Fruit fly (Drosophila melanogaster) whole organism, embryonic: ENCODE measurements around the gene Tasp1.

Experiments used
- Aef1 ChIP-seq: fragments of 200-800 bp; sonication (Bioruptor generic); IDR thresholded peaks from 3 replicates; pipeline ENCODE4 v1.3.6; 2022; ENCODE audit warnings: missing biosample characterization, missing genetic modification characterization
- Blimp-1 ChIP-seq: fragments of 200-800 bp; sonication (Bioruptor generic); optimal IDR thresholded peaks from 3 replicates; lab custom pipeline; 2018; ENCODE audit warnings: missing biosample characterization, missing genetic modification characterization, mild to moderate bottlenecking, moderate library complexity, missing genetic modification reagents
- C15 ChIP-seq: fragments of 200-800 bp; sonication (Bioruptor generic); IDR thresholded peaks from 3 replicates; pipeline ENCODE4 v1.3.6; 2022; ENCODE audit warnings: missing biosample characterization, missing genetic modification characterization
- CG12391 ChIP-seq: fragments of 200-800 bp; sonication (Bioruptor generic); optimal IDR thresholded peaks from 3 replicates; lab custom pipeline; 2018; ENCODE audit warnings: missing biosample characterization, mild to moderate bottlenecking, missing genetic modification characterization, moderate library complexity
- CG12659 ChIP-seq: fragments of 200-800 bp; sonication (Bioruptor generic); optimal IDR thresholded peaks from 3 replicates; lab custom pipeline; 2017; ENCODE audit warnings: mild to moderate bottlenecking, missing biosample characterization, missing genetic modification reagents, missing genetic modification characterization
- CG14667 ChIP-seq: fragments of 200-800 bp; sonication (Bioruptor generic); IDR thresholded peaks from 2 replicates; pipeline ENCODE4 v1.3.6; 2022; ENCODE audit warnings: missing biosample characterization, missing genetic modification characterization
- CG17359 ChIP-seq: fragments of 200-800 bp; sonication (Bioruptor generic); optimal IDR thresholded peaks from 3 replicates; lab custom pipeline; 2018; ENCODE audit warnings: missing biosample characterization, mild to moderate bottlenecking, missing genetic modification characterization, moderate library complexity
- CG18599 ChIP-seq: fragments of 200-800 bp; sonication (Bioruptor generic); optimal IDR thresholded peaks from 3 replicates; lab custom pipeline; 2017; ENCODE audit warnings: missing biosample characterization, missing genetic modification characterization, mild to moderate bottlenecking, moderate library complexity, missing genetic modification reagents
- CG30020 ChIP-seq: fragments of 200-800 bp; optimal IDR thresholded peaks from 2 replicates; lab custom pipeline; 2019; ENCODE audit warnings: missing biosample characterization, mild to moderate bottlenecking, missing genetic modification characterization, moderate library complexity
- CG32532 ChIP-seq: fragments of 200-800 bp; sonication (Bioruptor generic); IDR thresholded peaks from 2 replicates; pipeline ENCODE4 v1.3.6; 2022; ENCODE audit warnings: missing biosample characterization, missing genetic modification characterization
- CG32772 ChIP-seq: fragments of 200-800 bp; sonication (Bioruptor generic); IDR thresholded peaks from 2 replicates; pipeline ENCODE4 v1.3.6; 2022; ENCODE audit warnings: missing biosample characterization, missing genetic modification characterization
- CG6654 ChIP-seq: fragments of 200-800 bp; sonication (Bioruptor generic); optimal IDR thresholded peaks from 2 replicates; lab custom pipeline; 2017; ENCODE audit warnings: missing biosample characterization, mild to moderate bottlenecking, missing genetic modification characterization
- CG6813 ChIP-seq: fragments of 200-800 bp; sonication (Bioruptor generic); optimal IDR thresholded peaks from 2 replicates; lab custom pipeline; 2017; ENCODE audit warnings: missing biosample characterization, missing genetic modification characterization, mild to moderate bottlenecking, moderate library complexity, missing genetic modification reagents
- CG7556 ChIP-seq: fragments of 200-800 bp; sonication (Bioruptor generic); optimal IDR thresholded peaks from 2 replicates; lab custom pipeline; 2017; ENCODE audit warnings: missing biosample characterization, mild to moderate bottlenecking, missing genetic modification characterization
- CG8359 ChIP-seq: fragments of 200-800 bp; sonication (Bioruptor generic); optimal IDR thresholded peaks from 2 replicates; lab custom pipeline; 2017; ENCODE audit warnings: missing biosample characterization, mild to moderate bottlenecking, missing genetic modification characterization, borderline replicate concordance
- CG9932 ChIP-seq: fragments of 200-800 bp; sonication (Bioruptor generic); IDR thresholded peaks from 2 replicates; pipeline ENCODE4 v1.3.6; 2022; ENCODE audit warnings: missing biosample characterization, missing genetic modification characterization
- CrebB ChIP-seq: fragments of 200-800 bp; sonication (Bioruptor generic); optimal IDR thresholded peaks from 3 replicates; lab custom pipeline; 2018; ENCODE audit warnings: missing biosample characterization, mild to moderate bottlenecking, missing genetic modification characterization
- Dad ChIP-seq: fragments of 200-800 bp; sonication (Bioruptor generic); optimal IDR thresholded peaks from 3 replicates; lab custom pipeline; 2016; ENCODE audit warnings: missing biosample characterization, missing genetic modification characterization
- Dip3 ChIP-seq: fragments of 200-800 bp; sonication (Bioruptor generic); optimal IDR thresholded peaks from 3 replicates; lab custom pipeline; 2016; ENCODE audit warnings: missing biosample characterization, missing genetic modification characterization
- Gsc ChIP-seq: fragments of 200-800 bp; sonication (Bioruptor generic); IDR thresholded peaks from 2 replicates; pipeline ENCODE4 v1.3.6; 2022; ENCODE audit warnings: missing biosample characterization, missing genetic modification characterization
- H15 ChIP-seq: fragments of 200-800 bp; sonication (Bioruptor generic); IDR thresholded peaks from 3 replicates; pipeline ENCODE4 v1.3.6; 2022; ENCODE audit warnings: missing biosample characterization, missing genetic modification characterization
- Hmr ChIP-seq: fragments of 200-800 bp; sonication (Bioruptor generic); optimal IDR thresholded peaks from 3 replicates; lab custom pipeline; 2017; ENCODE audit warnings: mild to moderate bottlenecking, missing biosample characterization, missing genetic modification reagents, missing genetic modification characterization
- Hr78 ChIP-seq, 2 experiments: fragments of 200-800 bp in 1 of 2; fragments of >200 bp in 1 of 2; sonication (Bioruptor generic) in 1 of 2; optimal IDR thresholded peaks; 2 replicates each; lab custom pipeline; 2017 to 2019; ENCODE audit warnings: missing biosample characterization in 2 of 2, missing genetic modification characterization in 2 of 2, mild to moderate bottlenecking in 1 of 2, moderate library complexity in 1 of 2
- Hsf ChIP-seq: fragments of 200-800 bp; sonication (Bioruptor generic); optimal IDR thresholded peaks from 3 replicates; lab custom pipeline; 2016; ENCODE audit warnings: missing biosample characterization, missing genetic modification characterization
- MBD-R2 ChIP-seq: fragments of 200-800 bp; sonication (Bioruptor generic); IDR thresholded peaks from 2 replicates; pipeline ENCODE4 v1.3.6; 2022; ENCODE audit warnings: missing biosample characterization, missing genetic modification characterization
- Mes4 ChIP-seq: fragments of 200-800 bp; sonication (Bioruptor generic); optimal IDR thresholded peaks from 2 replicates; lab custom pipeline; 2016; ENCODE audit warnings: missing biosample characterization, missing genetic modification characterization
- Mrtf ChIP-seq: fragments of 200-800 bp; sonication (Bioruptor generic); IDR thresholded peaks from 3 replicates; pipeline ENCODE4 v1.3.6; 2022; ENCODE audit warnings: missing biosample characterization, missing genetic modification characterization
- Scr ChIP-seq: fragments of 200-800 bp; sonication (Bioruptor generic); IDR thresholded peaks from 2 replicates; pipeline ENCODE4 v1.3.6; 2022; ENCODE audit warnings: missing biosample characterization, missing genetic modification characterization; ENCODE audit not compliant: partially characterized antibody
- Sry-δ ChIP-seq: fragments of 200-800 bp; sonication (Bioruptor generic); optimal IDR thresholded peaks from 2 replicates; lab custom pipeline; 2016; ENCODE audit warnings: missing biosample characterization, missing genetic modification characterization
- Ssrp ChIP-seq: fragments of 200-800 bp; sonication (Bioruptor generic); optimal IDR thresholded peaks from 2 replicates; lab custom pipeline; 2018; ENCODE audit warnings: missing biosample characterization, mild to moderate bottlenecking, missing genetic modification characterization, moderate library complexity
- abd-A ChIP-seq: fragments of 200-800 bp; sonication (Bioruptor generic); optimal IDR thresholded peaks from 3 replicates; lab custom pipeline; 2019; ENCODE audit warnings: missing biosample characterization, mild to moderate bottlenecking, missing genetic modification characterization, moderate library complexity
- ap ChIP-seq: fragments of 200-800 bp; sonication (Bioruptor generic); IDR thresholded peaks from 2 replicates; pipeline ENCODE4 v1.3.6; 2022; ENCODE audit warnings: missing biosample characterization, missing genetic modification characterization
- cg ChIP-seq: fragments of 200-800 bp; sonication (Bioruptor generic); optimal IDR thresholded peaks from 3 replicates; lab custom pipeline; 2019; ENCODE audit warnings: missing biosample characterization, mild to moderate bottlenecking, missing genetic modification characterization, moderate library complexity
- chif ChIP-seq, 2 experiments: fragments of 200-800 bp; sonication (Bioruptor generic); optimal IDR thresholded peaks; 3 replicates each; lab custom pipeline; 2016; ENCODE audit warnings: missing biosample characterization in 2 of 2, missing genetic modification characterization in 2 of 2
- fd96Cb ChIP-seq: fragments of 200-800 bp; sonication (Bioruptor generic); optimal IDR thresholded peaks from 2 replicates; lab custom pipeline; 2018; ENCODE audit warnings: missing biosample characterization, mild to moderate bottlenecking, missing genetic modification characterization, moderate library complexity
- ham ChIP-seq: fragments of 200-800 bp; sonication (Bioruptor generic); IDR thresholded peaks from 2 replicates; pipeline ENCODE4 v1.3.6; 2022; ENCODE audit warnings: missing biosample characterization, missing genetic modification characterization
- hb ChIP-seq: fragments of 200-800 bp; sonication (Bioruptor generic); IDR thresholded peaks from 3 replicates; pipeline ENCODE4 v1.3.6; 2022; ENCODE audit warnings: missing biosample characterization, missing genetic modification characterization; ENCODE audit not compliant: partially characterized antibody
- jing ChIP-seq: fragments of 200-800 bp; sonication (Bioruptor generic); optimal IDR thresholded peaks from 2 replicates; lab custom pipeline; 2018; ENCODE audit warnings: missing biosample characterization, mild to moderate bottlenecking, missing genetic modification characterization
- lov ChIP-seq, 2 experiments: fragments of 200-800 bp in 1 of 2; fragments of >200 bp in 1 of 2; sonication (Bioruptor generic) in 1 of 2; IDR thresholded peaks in 1 of 2; optimal IDR thresholded peaks in 1 of 2; 2 replicates in 1 of 2; 3 replicates in 1 of 2; pipeline versions ENCODE4 v1.3.6 to Lab custom; 2017 to 2022; ENCODE audit warnings: missing biosample characterization in 1 of 2, missing genetic modification characterization in 1 of 2
- prd ChIP-seq, 3 experiments: fragments of >200 bp in 2 of 3; fragments of 200-800 bp in 1 of 3; sonication (Bioruptor generic) in 1 of 3; optimal IDR thresholded peaks in 2 of 3; IDR thresholded peaks in 1 of 3; 2 replicates in 2 of 3; 3 replicates in 1 of 3; pipeline versions ENCODE4 v1.3.6 to Lab custom; 2017 to 2022; ENCODE audit warnings: missing biosample characterization in 1 of 3, missing genetic modification characterization in 1 of 3
- row ChIP-seq: fragments of 200-800 bp; sonication (Bioruptor generic); IDR thresholded peaks from 3 replicates; pipeline ENCODE4 v1.3.6; 2022; ENCODE audit warnings: missing biosample characterization, missing genetic modification characterization
- sd ChIP-seq: fragments of 200-800 bp; sonication (Bioruptor generic); optimal IDR thresholded peaks from 3 replicates; lab custom pipeline; 2018; ENCODE audit warnings: missing biosample characterization, mild to moderate bottlenecking, missing genetic modification characterization, moderate library complexity
- slbo ChIP-seq: fragments of 200-800 bp; sonication (Bioruptor generic); IDR thresholded peaks from 2 replicates; pipeline ENCODE4 v1.3.6; 2022; ENCODE audit warnings: missing biosample characterization, missing genetic modification characterization
- tap ChIP-seq: fragments of 200-800 bp; optimal IDR thresholded peaks from 3 replicates; lab custom pipeline; 2019; ENCODE audit warnings: missing biosample characterization, mild to moderate bottlenecking, missing genetic modification characterization, moderate library complexity
- tgo ChIP-seq: fragments of 200-800 bp; sonication (Bioruptor generic); IDR thresholded peaks from 3 replicates; pipeline ENCODE4 v1.3.6; 2022; ENCODE audit warnings: missing biosample characterization, missing genetic modification characterization
- tio ChIP-seq: fragments of 200-800 bp; sonication (Bioruptor generic); optimal IDR thresholded peaks from 2 replicates; lab custom pipeline; 2017; ENCODE audit warnings: missing biosample characterization, missing genetic modification characterization, inconsistent platforms
- zfh1 ChIP-seq: fragments of 200-800 bp; sonication (Bioruptor generic); IDR thresholded peaks from 3 replicates; pipeline ENCODE4 v1.3.6; 2022; ENCODE audit warnings: missing biosample characterization, missing genetic modification characterization

Tasp1 gene

dm6 chr3L:16045083-16045830 lies 42.1 kb downstream of the Tasp1 start (continued):
- TF ChIP-seq Dip3 (GFP tag; lab: Kevin White, UChicago) (no peak), slbo (GFP tag; lab: Robert Waterston, UW) (peak; percentile 64), tgo (GFP tag; lab: Robert Waterston, UW) (peak; percentile 36; the same call in 2 of the 3 replicates), lov (optimal IDR thresholded peaks at IDR 0.05; lab: Kevin White, UChicago) (no peak), lov (GFP tag; IDR thresholded peaks at IDR 0.05; lab: Robert Waterston, UW) (0 out of 3 replicates have a peak, but pooled peaks have one; percentile 30), CG6813 (GFP tag; lab: Kevin White, UChicago) (peak; percentile 7), Mrtf (GFP tag; lab: Robert Waterston, UW) (0 out of 3 replicates have a peak, but pooled peaks have one; percentile 22), chif (GFP tag; optimal IDR thresholded peaks at IDR 0.05; lab: Kevin White, UChicago) (no peak), Blimp-1 (GFP tag; lab: Kevin White, UChicago) (peak; percentile 18), Hr78 (GFP tag; optimal IDR thresholded peaks at IDR 0.05; lab: Kevin White, UChicago) (no peak), ham (GFP tag; lab: Robert Waterston, UW) (no peak), cg (GFP tag; lab: Kevin White, UChicago) (peak; percentile 83), jing (peak; percentile 1), sd (tag; lab: Kevin White, UChicago) (no peak), Hmr (GFP tag; lab: Kevin White, UChicago) (peak; percentile 59), ap (GFP tag; lab: Robert Waterston, UW) (peak; percentile 36), Gsc (GFP tag; lab: Robert Waterston, UW) (no peak), MBD-R2 (GFP tag; lab: Robert Waterston, UW) (peak; percentile 8; the same call in 1 of the 2 replicates), CG18599 (GFP tag; lab: Kevin White, UChicago) (peak; percentile 24), CrebB (peak; percentile 30), CG7556 (peak; percentile 75), Mes4 (GFP tag; lab: Kevin White, UChicago) (no peak), hb (GFP tag; lab: Robert Waterston, UW) (no peak), H15 (GFP tag; lab: Robert Waterston, UW) (no peak; the same call in 2 of the 3 replicates), CG12391 (tag; lab: Kevin White, UChicago) (peak; percentile 71), zfh1 (GFP tag; lab: Robert Waterston, UW) (peak; percentile 51; the same call in 2 of the 3 replicates), CG32532 (peak; percentile 71), Hsf (GFP tag; lab: Kevin White, UChicago) (peak; percentile 0), Dad (GFP tag; lab: Kevin White, UChicago) (no peak), prd (optimal IDR thresholded peaks at IDR 0.05; lab: Kevin White, UChicago) (no peak), prd (GFP tag; IDR thresholded peaks at IDR 0.05; lab: Robert Waterston, UW) (peak; percentile 48), CG30020 (tag; lab: Kevin White, UChicago) (no peak), Aef1 (GFP tag; lab: Robert Waterston, UW) (peak; percentile 34; the same call in 2 of the 3 replicates), CG32772 (GFP tag; lab: Robert Waterston, UW) (peak; percentile 11; the same call in 1 of the 2 replicates), fd96Cb (tag; lab: Kevin White, UChicago) (peak; percentile 51), Scr (no peak), abd-A (no peak), Ssrp (tag; lab: Kevin White, UChicago) (peak; percentile 12), Sry-δ (GFP tag; lab: Kevin White, UChicago) (no peak), row (GFP tag; lab: Robert Waterston, UW) (peak; percentile 4; the same call in 2 of the 3 replicates), C15 (GFP tag; lab: Robert Waterston, UW) (0 out of 3 replicates have a peak, but pooled peaks have one; percentile 21), CG17359 (tag; lab: Kevin White, UChicago) (peak; percentile 23), CG6654 (GFP tag; lab: Kevin White, UChicago) (peak; percentile 4), CG14667 (peak; percentile 45; the same call in 1 of the 2 replicates), tap (tag; lab: Kevin White, UChicago) (peak; percentile 46), CG12659 (GFP tag; lab: Kevin White, UChicago) (no peak), tio (GFP tag; lab: Kevin White, UChicago) (peak; percentile 64), CG8359 (GFP tag; lab: Kevin White, UChicago) (peak; percentile 59), CG9932 (GFP tag; lab: Robert Waterston, UW) (peak; percentile 26; the same call in 1 of the 2 replicates)
